Worm (Caenorhabditis elegans) whole organism, L4 larva: ENCODE measurements around the gene T05A8.1.
"Not testable (repeated sequence)": the region's sequence is repeated elsewhere in the genome, so short reads cannot be mapped to it uniquely, and the experiment has no call there.

ENCODE experiments used
- daf-12 ChIP-seq: fragments of 150-350 bp; optimal IDR thresholded peaks from 2 replicates; lab custom pipeline; 2014; ENCODE audit warnings: missing biosample characterization, missing genetic modification reagents, missing genetic modification characterization
- daf-16 ChIP-seq, 3 experiments: sonication (generic microtip); optimal IDR thresholded peaks; 2 replicates each; lab custom pipeline; 2016 to 2017; ENCODE audit warnings: missing genetic modification characterization in 3 of 3, missing genetic modification reagents in 3 of 3, mild to moderate bottlenecking in 2 of 3, missing compliant biosample characterization in 2 of 3, missing biosample characterization in 1 of 3, moderate library complexity in 1 of 3
- dpl-1 ChIP-seq: fragments of 150-350 bp; optimal IDR thresholded peaks from 2 replicates; lab custom pipeline; 2014; ENCODE audit warnings: missing biosample characterization, missing genetic modification reagents, missing genetic modification characterization
- gei-8 ChIP-seq: fragments of 200-800 bp; sonication (Bioruptor generic); optimal IDR thresholded peaks from 2 replicates; lab custom pipeline; 2018; ENCODE audit warnings: mild to moderate bottlenecking, missing genetic modification characterization, missing compliant biosample characterization
- lsy-2 ChIP-seq, 2 experiments: fragments of 150-350 bp in 1 of 2; sonication (generic microtip) in 1 of 2; optimal IDR thresholded peaks; 2 replicates each; lab custom pipeline; 2014 to 2017; ENCODE audit warnings: missing biosample characterization in 2 of 2, missing genetic modification characterization in 2 of 2
- mdl-1 ChIP-seq, 2 experiments: fragments of 150-350 bp in 1 of 2; sonication (generic microtip) in 1 of 2; optimal IDR thresholded peaks; 2 replicates each; lab custom pipeline; 2014 to 2017; ENCODE audit warnings: missing biosample characterization in 2 of 2, missing genetic modification characterization in 2 of 2
- nhr-237 ChIP-seq: sonication (generic microtip); optimal IDR thresholded peaks from 2 replicates; lab custom pipeline; 2017; ENCODE audit warnings: missing biosample characterization, missing genetic modification characterization
- unc-130 ChIP-seq: sonication (generic microtip); optimal IDR thresholded peaks from 2 replicates; lab custom pipeline; 2016; ENCODE audit warnings: missing genetic modification reagents, missing genetic modification characterization, missing compliant biosample characterization
- zag-1 ChIP-seq: fragments of 150-350 bp; optimal IDR thresholded peaks from 2 replicates; lab custom pipeline; 2014; ENCODE audit warnings: missing biosample characterization, missing genetic modification characterization

DNA sequence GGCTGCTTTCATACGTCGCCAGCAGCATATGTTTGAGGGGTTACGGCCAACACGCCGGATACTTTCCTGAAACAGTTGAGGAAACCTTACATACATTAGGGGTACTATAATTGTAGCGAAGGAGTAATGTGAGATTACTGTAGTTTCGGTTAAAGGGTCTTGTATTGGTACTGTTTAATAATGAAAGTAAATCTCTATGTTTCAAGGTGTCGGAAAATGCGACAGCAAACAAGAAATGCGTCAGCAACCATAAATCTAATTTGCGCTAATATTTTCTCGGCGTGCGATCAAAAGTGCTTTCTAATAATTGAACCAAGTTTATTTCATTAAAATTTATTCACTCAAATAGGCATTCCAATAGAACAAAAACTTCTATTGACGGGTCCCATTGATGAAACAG lies 37.5 kb downstream of the T05A8.1 start, which contains the start of gene sri-57:
- not testable (repeated sequence) for TF ChIP-seq daf-12 (tag; lab: Kevin White, UChicago); mdl-1 (tag; optimal IDR thresholded peaks at IDR 0.05; lab: Kevin White, UChicago); daf-16 (GFP tag; optimal IDR thresholded peaks at IDR 0.05; lab: Kevin White, UChicago); daf-16 (tag; optimal IDR thresholded peaks at IDR 0.05; lab: Kevin White, UChicago); unc-130; gei-8 (GFP tag; lab: Kevin White, UChicago); lsy-2 (tag; optimal IDR thresholded peaks at IDR 0.05; lab: Kevin White, UChicago); dpl-1; nhr-237 (tag; lab: Kevin White, UChicago); zag-1
